Worm (Caenorhabditis elegans): ENCODE data around the gene gpa-12.

- TF ChIP-seq unc-86 (tag; optimal IDR thresholded peaks at IDR 0.05), result no peak
- no peak for TF ChIP-seq ama-1 (optimal IDR thresholded peaks at IDR 0.05)
- TF ChIP-seq dmd-4 (tag; optimal IDR thresholded peaks at IDR 0.05; ENCODE audit: borderline replicate concordance), result no peak
- no peak for TF ChIP-seq unc-55 (GFP tag; optimal IDR thresholded peaks at IDR 0.05)
- TF ChIP-seq nhr-11 (tag; optimal IDR thresholded peaks at IDR 0.05), result no peak
- no peak for TF ChIP-seq pha-4 (tag; optimal IDR thresholded peaks at IDR 0.05)
- TF ChIP-seq ceh-22 (tag; optimal IDR thresholded peaks at IDR 0.05), result no peak
- no peak for TF ChIP-seq nhr-232 (tag; optimal IDR thresholded peaks at IDR 0.05)
Observed at ce11 chrX:9297834-9298233, 54.5 kb downstream of the gpa-12 start, which contains the start of gene B0416.7.

All from whole organism, late embryonic.